Fruit fly (Drosophila melanogaster) whole organism: Measurements from ENCODE around the gene CG43331.

ENCODE experiments used
- CG8478 ChIP-seq: fragments of >200 bp; optimal IDR thresholded peaks from 2 replicates; lab custom pipeline; 2018; ENCODE audit warnings: inconsistent platforms
- psq ChIP-seq: fragments of >200 bp; optimal IDR thresholded peaks from 2 replicates; lab custom pipeline; 2017
- usp ChIP-seq: fragments of >200 bp; optimal IDR thresholded peaks from 2 replicates; lab custom pipeline; 2017; ENCODE audit warnings: missing biosample characterization, missing genetic modification characterization, mixed read lengths

dm6 chr3L:22471586-22472291, 31.9 kb downstream of the CG43331 start:
- no peak for TF ChIP-seq usp (GFP tag; lab: Kevin White, UChicago)
- TF ChIP-seq CG8478 (lab: Kevin White, UChicago): no peak
- TF ChIP-seq psq: no peak
